Fruit fly (Drosophila melanogaster): ENCODE results near the gene Cdk5alpha.

DNA sequence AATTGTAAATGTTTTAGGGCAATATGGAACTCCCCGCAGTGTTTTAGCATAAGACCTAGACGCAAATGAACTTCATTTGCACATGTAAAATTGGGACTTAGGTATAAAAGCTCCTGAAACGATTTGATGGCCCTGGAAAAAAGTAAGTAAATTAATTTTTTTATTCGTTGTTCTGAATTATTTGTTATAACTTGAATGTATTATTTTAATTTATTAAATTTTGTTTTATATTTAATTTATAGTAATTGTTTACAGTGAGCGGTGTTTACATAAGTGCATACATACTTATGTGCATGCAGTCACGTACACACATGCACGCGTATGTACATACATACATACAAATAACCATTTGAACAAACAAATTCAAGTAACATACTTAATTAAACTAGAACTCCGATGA is 34.3 kb downstream of the Cdk5alpha start:
- TF ChIP-seq kay (GFP tag; ENCODE audit: borderline replicate concordance) (peak; percentile 45), CG14711 (tag; optimal IDR thresholded peaks at IDR 0.05) (peak; percentile 64), CG33017 (tag; optimal IDR thresholded peaks at IDR 0.05) (no peak), CG11617 (GFP tag; optimal IDR thresholded peaks at IDR 0.05) (peak; percentile 50), CG12768 (GFP tag; optimal IDR thresholded peaks at IDR 0.05) (peak; percentile 29), bab1 (GFP tag; optimal IDR thresholded peaks at IDR 0.05) (peak; percentile 63), Hr96 (GFP tag; optimal IDR thresholded peaks at IDR 0.05) (no peak)
